Worm (Caenorhabditis elegans) whole organism, L1 larva: ENCODE measurements around the gene mrck-1.
A peak's percentile ranks its signal among the peaks of the same experiment; 100 is the strongest.

Experiments
- F16B12.6 ChIP-seq: fragments of 150-350 bp; optimal IDR thresholded peaks from 2 replicates; lab custom pipeline; 2014; ENCODE audit warnings: missing biosample characterization, missing genetic modification characterization
- alr-1 ChIP-seq: fragments of 200-800 bp; sonication (Bioruptor generic); optimal IDR thresholded peaks from 2 replicates; lab custom pipeline; 2018; ENCODE audit warnings: borderline replicate concordance, mild to moderate bottlenecking, missing genetic modification characterization, missing compliant biosample characterization
- aly-2 ChIP-seq: fragments of 150-350 bp; optimal IDR thresholded peaks from 2 replicates; lab custom pipeline; 2014; ENCODE audit warnings: missing biosample characterization, missing genetic modification characterization
- ama-1 ChIP-seq: fragments of 150-350 bp; optimal IDR thresholded peaks from 2 replicates; lab custom pipeline; 2014
- ceh-82 ChIP-seq, 3 experiments: fragments of 150-350 bp in 1 of 3; sonication (generic microtip) in 2 of 3; optimal IDR thresholded peaks; 2 replicates each; lab custom pipeline; 2014 to 2017; ENCODE audit warnings: missing biosample characterization in 3 of 3, missing genetic modification characterization in 3 of 3
- ceh-88 ChIP-seq: fragments of 200-800 bp; sonication (Bioruptor generic); IDR thresholded peaks from 2 replicates; pipeline ENCODE4 v1.3.6; 2022; ENCODE audit warnings: missing genetic modification characterization, missing compliant biosample characterization
- ces-1 ChIP-seq: fragments of 150-350 bp; optimal IDR thresholded peaks from 2 replicates; lab custom pipeline; 2014; ENCODE audit warnings: missing biosample characterization, missing genetic modification reagents, missing genetic modification characterization
- dpl-1 ChIP-seq, 3 experiments: fragments of 150-350 bp in 2 of 3; sonication (generic microtip) in 1 of 3; optimal IDR thresholded peaks; 2 replicates each; lab custom pipeline; 2014 to 2017; ENCODE audit warnings: missing biosample characterization in 3 of 3, missing genetic modification characterization in 3 of 3, missing genetic modification reagents in 3 of 3
- dsc-1 ChIP-seq: sonication (generic microtip); optimal IDR thresholded peaks from 2 replicates; lab custom pipeline; 2016; ENCODE audit warnings: mild to moderate bottlenecking, missing genetic modification characterization, missing compliant biosample characterization
- efl-1 ChIP-seq, 4 experiments: fragments of 150-350 bp; optimal IDR thresholded peaks in 3 of 4; peaks in 1 of 4; 1 replicate in 1 of 4; 2 replicates in 3 of 4; lab custom pipeline; 2014; ENCODE audit warnings: missing biosample characterization in 2 of 4, missing genetic modification characterization in 2 of 4, missing genetic modification reagents in 2 of 4
- egl-13 ChIP-seq: sonication (generic microtip); optimal IDR thresholded peaks from 2 replicates; lab custom pipeline; 2016; ENCODE audit warnings: missing genotype, missing genetic modification reagents, missing genetic modification characterization, missing compliant biosample characterization
- ets-5 ChIP-seq: fragments of 200-800 bp; sonication (Bioruptor generic); IDR thresholded peaks from 2 replicates; pipeline ENCODE4 v1.3.6; 2022; ENCODE audit warnings: missing genetic modification characterization, missing compliant biosample characterization
- hlh-17 ChIP-seq: fragments of 200-800 bp; sonication (Bioruptor generic); optimal IDR thresholded peaks from 2 replicates; lab custom pipeline; 2018; ENCODE audit warnings: missing genetic modification characterization, mild to moderate bottlenecking, missing compliant biosample characterization, moderate library complexity, borderline replicate concordance
- hpl-2 ChIP-seq: fragments of 150-350 bp; optimal IDR thresholded peaks from 2 replicates; lab custom pipeline; 2014; ENCODE audit warnings: missing biosample characterization, missing genetic modification reagents, missing genetic modification characterization
- jun-1 ChIP-seq: fragments of 150-350 bp; optimal IDR thresholded peaks from 2 replicates; lab custom pipeline; 2014; ENCODE audit warnings: missing biosample characterization, missing genetic modification reagents, missing genetic modification characterization
- lin-13 ChIP-seq: fragments of 150-350 bp; optimal IDR thresholded peaks from 2 replicates; lab custom pipeline; 2014; ENCODE audit warnings: missing biosample characterization, missing genetic modification reagents, missing genetic modification characterization
- lin-14 ChIP-seq: fragments of 200-800 bp; sonication (Bioruptor generic); optimal IDR thresholded peaks from 2 replicates; lab custom pipeline; 2018; ENCODE audit warnings: mild to moderate bottlenecking, missing genetic modification characterization, moderate library complexity, missing compliant biosample characterization
- lin-35 ChIP-seq, 2 experiments: fragments of 150-350 bp; optimal IDR thresholded peaks; 2 replicates each; lab custom pipeline; 2014; ENCODE audit warnings: missing biosample characterization in 2 of 2, missing genetic modification characterization in 2 of 2, missing genetic modification reagents in 2 of 2
- lin-39 ChIP-seq: fragments of 150-350 bp; optimal IDR thresholded peaks from 2 replicates; lab custom pipeline; 2014; ENCODE audit warnings: missing biosample characterization, missing genetic modification reagents, missing genetic modification characterization
- lir-3 ChIP-seq: sonication (generic microtip); optimal IDR thresholded peaks from 2 replicates; lab custom pipeline; 2016; ENCODE audit warnings: mild to moderate bottlenecking, missing genetic modification characterization, moderate library complexity, missing compliant biosample characterization; ENCODE audit not compliant: poor library complexity
- lsy-2 ChIP-seq, 2 experiments: fragments of 150-350 bp; optimal IDR thresholded peaks; 2 replicates each; lab custom pipeline; 2014; ENCODE audit warnings: missing biosample characterization in 2 of 2, missing genetic modification characterization in 2 of 2
- mab-9 ChIP-seq: fragments of 200-800 bp; sonication (Bioruptor generic); IDR thresholded peaks from 2 replicates; pipeline ENCODE4 v1.3.6; 2022; ENCODE audit warnings: missing genetic modification reagents, missing genetic modification characterization, missing compliant biosample characterization
- mef-2 ChIP-seq: fragments of 150-350 bp; optimal IDR thresholded peaks from 2 replicates; lab custom pipeline; 2014; ENCODE audit warnings: missing biosample characterization, missing genetic modification characterization
- mep-1 ChIP-seq: fragments of 150-350 bp; optimal IDR thresholded peaks from 2 replicates; lab custom pipeline; 2014; ENCODE audit warnings: missing biosample characterization, missing genetic modification characterization
- nhr-19 ChIP-seq: fragments of 200-800 bp; sonication (Bioruptor generic); conservative IDR thresholded peaks from 2 replicates; pipeline ENCODE4 v1.3.6; 2022; ENCODE audit warnings: missing genetic modification characterization, missing compliant biosample characterization
- nhr-47 ChIP-seq: sonication (generic microtip); optimal IDR thresholded peaks from 2 replicates; lab custom pipeline; 2016; ENCODE audit warnings: mild to moderate bottlenecking, missing genetic modification characterization, moderate library complexity, missing compliant biosample characterization
- nhr-71 ChIP-seq: sonication (generic microtip); optimal IDR thresholded peaks from 2 replicates; lab custom pipeline; 2016; ENCODE audit warnings: mild to moderate bottlenecking, missing genetic modification characterization, moderate library complexity, missing compliant biosample characterization
- nhr-77 ChIP-seq: fragments of 150-350 bp; optimal IDR thresholded peaks from 2 replicates; lab custom pipeline; 2014; ENCODE audit warnings: missing biosample characterization, missing genetic modification characterization
- nhr-85 ChIP-seq: sonication (generic microtip); peaks from one replicate; lab custom pipeline; 2016; ENCODE audit warnings: missing genetic modification characterization, inconsistent platforms, missing compliant biosample characterization
- rnt-1 ChIP-seq: sonication (generic microtip); optimal IDR thresholded peaks from 2 replicates; lab custom pipeline; 2016; ENCODE audit warnings: mild to moderate bottlenecking, missing genetic modification characterization, moderate library complexity, missing compliant biosample characterization
- snu-23 ChIP-seq: sonication (generic microtip); optimal IDR thresholded peaks from 2 replicates; lab custom pipeline; 2016; ENCODE audit warnings: missing genetic modification characterization, missing compliant biosample characterization
- tlp-1 ChIP-seq: fragments of 150-350 bp; optimal IDR thresholded peaks from 2 replicates; lab custom pipeline; 2014; ENCODE audit warnings: missing biosample characterization, missing genetic modification characterization
- unc-130 ChIP-seq: fragments of 150-350 bp; optimal IDR thresholded peaks from 2 replicates; lab custom pipeline; 2017; ENCODE audit warnings: missing biosample characterization, missing genetic modification characterization, inconsistent platforms
- unc-30 ChIP-seq: sonication (generic microtip); optimal IDR thresholded peaks from 2 replicates; lab custom pipeline; 2017; ENCODE audit warnings: missing biosample characterization, missing genetic modification characterization
- unc-62 ChIP-seq: fragments of 150-350 bp; optimal IDR thresholded peaks from 2 replicates; lab custom pipeline; 2014; ENCODE audit warnings: missing biosample characterization, missing genetic modification reagents, missing genetic modification characterization
- vab-15 ChIP-seq: sonication (generic microtip); optimal IDR thresholded peaks from 2 replicates; lab custom pipeline; 2017; ENCODE audit warnings: missing genotype, mild to moderate bottlenecking, missing genetic modification characterization, missing compliant biosample characterization
- xbp-1 ChIP-seq: sonication (generic microtip); optimal IDR thresholded peaks from 2 replicates; lab custom pipeline; 2016; ENCODE audit warnings: missing genetic modification characterization, missing compliant biosample characterization
- zip-4 ChIP-seq: fragments of 200-800 bp; sonication (Bioruptor generic); optimal IDR thresholded peaks from 2 replicates; lab custom pipeline; 2018; ENCODE audit warnings: mild to moderate bottlenecking, missing genetic modification characterization, moderate library complexity, missing compliant biosample characterization

Gene mrck-1

DNA sequence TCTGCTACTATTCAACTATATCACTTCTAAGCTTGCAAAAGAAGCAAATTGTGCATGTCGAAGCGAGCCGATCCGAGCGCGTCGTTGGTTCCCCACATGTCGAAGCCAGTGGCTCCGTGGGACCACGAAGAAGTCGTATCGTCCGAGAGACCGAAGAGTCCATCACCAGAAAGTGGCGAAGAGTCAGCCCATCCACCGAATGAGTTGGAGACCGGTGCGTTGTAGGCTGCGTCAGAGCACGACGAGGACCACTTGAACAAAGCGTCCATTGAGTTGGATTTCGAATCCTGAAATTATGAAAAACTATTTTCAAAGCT is 43.1 kb downstream of the mrck-1 start:
- no peak for TF ChIP-seq unc-130 (tag; lab: Kevin White, UChicago)
- TF ChIP-seq ets-5 (GFP tag; lab: Robert Waterston, UW), result peak; percentile 82; the same call in 1 of the 2 replicates
- TF ChIP-seq lin-35 (GFP tag; optimal IDR thresholded peaks at IDR 0.05; lab: Kevin White, UChicago), result no peak

DNA sequence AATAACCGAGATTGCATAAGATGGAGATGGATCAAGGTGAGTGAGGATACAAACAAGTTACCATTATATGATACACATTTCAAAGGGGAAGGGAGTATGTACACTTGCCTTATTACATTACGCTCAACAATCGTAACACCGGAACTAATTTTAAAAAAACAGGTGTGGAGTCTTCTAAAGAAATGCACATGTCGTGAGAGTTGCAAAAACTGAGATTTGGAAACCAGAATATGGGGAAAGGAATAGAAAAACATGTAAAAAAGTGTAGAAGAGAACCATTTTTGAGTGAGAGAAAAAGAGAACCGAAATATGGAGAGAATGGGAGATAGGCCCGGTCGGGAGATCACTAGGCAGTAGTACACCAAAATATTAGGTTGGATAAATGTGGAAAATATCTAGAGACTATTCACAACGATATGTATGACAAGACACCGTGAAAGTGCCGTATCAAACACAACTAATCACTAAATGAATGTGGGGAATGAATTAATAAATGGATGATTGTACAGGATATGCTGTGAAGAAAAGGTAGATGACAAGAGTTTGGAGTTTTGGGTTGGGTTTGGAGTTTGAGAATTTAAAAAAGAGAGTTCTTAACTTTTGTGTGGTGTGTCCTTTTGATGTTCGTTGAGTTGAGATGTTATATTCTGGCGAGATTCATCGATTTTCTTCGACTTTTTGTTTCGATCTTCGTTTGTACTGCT is 43.6 kb downstream of the mrck-1 start:
- TF ChIP-seq ceh-88 (GFP tag; lab: Robert Waterston, UW) (peak; percentile 8; the same call in 1 of the 2 replicates), lin-14 (GFP tag; lab: Kevin White, UChicago) (no peak), nhr-85 (peak; percentile 76), efl-1 (optimal IDR thresholded peaks at IDR 0.05; lab: Kevin White, UChicago) (no peak), efl-1 (GFP tag; optimal IDR thresholded peaks at IDR 0.05 in 1 of 2; lab: Kevin White, UChicago) (peak in 1 of 2 experiments; percentile 85), lin-13 (GFP tag; lab: Kevin White, UChicago) (no peak), ces-1 (GFP tag; lab: Kevin White, UChicago) (no peak), nhr-19 (GFP tag; lab: Robert Waterston, UW) (0 out of 2 replicates have a peak, but pooled peaks have one; percentile 1), lsy-2 (tag; optimal IDR thresholded peaks at IDR 0.05; lab: Kevin White, UChicago) (peak in 1 of 2 experiments; percentile 14), jun-1 (tag; lab: Kevin White, UChicago) (peak; percentile 18), nhr-47 (peak; percentile 15), dpl-1 (GFP tag; optimal IDR thresholded peaks at IDR 0.05; lab: Kevin White, UChicago) (no peak), ceh-82 (tag; optimal IDR thresholded peaks at IDR 0.05; lab: Kevin White, UChicago) (no peak), nhr-71 (peak; percentile 10), aly-2 (tag; lab: Kevin White, UChicago) (peak; percentile 59)

DNA sequence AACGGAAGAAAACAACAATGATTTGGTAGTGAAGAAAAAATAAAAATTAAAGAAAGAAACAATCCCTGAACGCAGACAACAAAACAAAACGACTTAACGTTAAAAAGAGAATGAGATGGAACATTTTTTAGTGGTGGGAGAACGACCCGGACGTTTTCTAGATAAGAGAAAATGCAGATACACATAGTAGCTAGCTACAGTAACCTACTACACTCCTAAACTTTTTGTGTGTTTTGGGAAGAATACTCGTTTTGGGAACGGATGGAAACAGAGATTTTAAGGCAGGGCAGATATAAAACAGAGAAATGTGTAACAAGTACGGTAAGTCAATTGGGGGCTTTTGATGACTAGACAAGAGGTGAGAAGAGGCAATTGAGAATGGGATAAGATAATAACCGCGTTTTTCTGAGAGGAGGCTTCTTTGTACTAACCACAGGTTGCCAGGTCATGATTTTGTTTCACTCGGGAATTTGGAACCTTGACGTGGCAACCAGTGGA is 44.3 kb downstream of the mrck-1 start:
- peak in 1 of 2 experiments; percentile 34 for TF ChIP-seq lsy-2 (tag; optimal IDR thresholded peaks at IDR 0.05; lab: Kevin White, UChicago)
- no peak for TF ChIP-seq efl-1 (optimal IDR thresholded peaks at IDR 0.05; lab: Kevin White, UChicago)
- TF ChIP-seq efl-1 (GFP tag; optimal IDR thresholded peaks at IDR 0.05 in 1 of 2; lab: Kevin White, UChicago), result no peak
- TF ChIP-seq lin-35 (GFP tag; optimal IDR thresholded peaks at IDR 0.05; lab: Kevin White, UChicago), result peak in 1 of 2 experiments; percentile 0
- no peak for TF ChIP-seq lir-3
- TF ChIP-seq vab-15 (tag; lab: Kevin White, UChicago), result peak; percentile 9
- TF ChIP-seq, all 84 proteins: peak for 3

DNA sequence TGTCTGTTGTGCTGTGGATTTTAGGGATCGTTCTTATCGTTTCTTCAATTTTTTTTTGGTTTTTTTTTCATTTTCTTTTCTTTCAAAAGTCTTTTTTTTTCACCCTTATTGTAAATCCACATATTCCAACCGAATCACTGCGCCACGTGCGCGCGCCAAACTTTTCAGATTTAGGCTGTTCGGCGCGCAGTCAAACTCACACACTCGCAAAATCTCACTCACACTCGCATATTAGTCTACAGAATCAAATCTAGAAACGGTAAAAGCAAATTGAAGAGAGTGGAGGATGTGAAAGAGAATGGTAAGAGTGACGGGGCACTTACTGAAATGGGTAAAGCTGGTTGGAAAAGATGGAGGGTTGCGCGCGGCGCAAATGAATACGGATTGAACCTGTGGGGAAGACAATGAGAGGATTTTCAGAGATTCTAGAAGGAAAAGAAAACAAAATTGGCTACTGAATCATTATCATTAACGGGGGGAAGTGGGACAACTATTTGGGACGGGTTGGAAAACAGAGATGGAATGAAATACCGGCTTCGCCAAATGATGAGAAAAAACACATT is 44.8 kb downstream of the mrck-1 start:
- TF ChIP-seq efl-1 (optimal IDR thresholded peaks at IDR 0.05; lab: Kevin White, UChicago) (no peak), efl-1 (GFP tag; optimal IDR thresholded peaks at IDR 0.05 in 1 of 2; lab: Kevin White, UChicago) (peak in 1 of 2 experiments; percentile 76), dpl-1 (GFP tag; optimal IDR thresholded peaks at IDR 0.05; lab: Kevin White, UChicago) (no peak), rnt-1 (peak; percentile 8), unc-30 (no peak)

DNA sequence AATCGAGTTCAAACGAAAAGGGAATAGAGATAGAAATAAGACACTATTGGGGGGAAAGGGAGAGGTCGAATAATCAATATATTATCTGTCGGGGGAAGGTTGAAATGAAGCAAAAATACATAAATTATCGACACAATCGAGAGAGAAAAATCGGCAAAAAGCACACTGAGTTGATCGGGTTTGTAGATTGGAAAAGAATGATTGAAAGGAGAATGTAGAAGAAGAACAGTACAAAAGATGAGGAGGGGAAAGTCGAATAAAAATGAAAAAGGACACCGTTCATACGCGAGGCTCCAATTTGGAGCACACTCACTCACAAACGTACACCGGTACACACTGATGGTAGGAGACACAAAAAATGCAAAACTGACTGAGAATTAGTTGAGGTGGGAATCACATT is 45.8 kb downstream of the mrck-1 start:
- TF ChIP-seq efl-1 (optimal IDR thresholded peaks at IDR 0.05; lab: Kevin White, UChicago), result peak in 1 of 2 experiments; percentile 8
- no peak for TF ChIP-seq efl-1 (GFP tag; optimal IDR thresholded peaks at IDR 0.05 in 1 of 2; lab: Kevin White, UChicago)
- TF ChIP-seq ets-5 (GFP tag; lab: Robert Waterston, UW), result no peak
- peak; percentile 58 for TF ChIP-seq nhr-85
- TF ChIP-seq snu-23 (GFP tag; lab: Kevin White, UChicago), result peak; percentile 12
- peak; percentile 41 for TF ChIP-seq ama-1
- no peak for TF ChIP-seq hlh-17 (GFP tag; lab: Kevin White, UChicago)
- TF ChIP-seq mep-1 (tag; lab: Kevin White, UChicago), result no peak
- TF ChIP-seq unc-62 (GFP tag; lab: Kevin White, UChicago), result no peak
- TF ChIP-seq aly-2 (tag; lab: Kevin White, UChicago), result peak; percentile 24
- TF ChIP-seq lin-13 (GFP tag; lab: Kevin White, UChicago), result no peak
- TF ChIP-seq nhr-77 (tag; lab: Kevin White, UChicago), result no peak

DNA sequence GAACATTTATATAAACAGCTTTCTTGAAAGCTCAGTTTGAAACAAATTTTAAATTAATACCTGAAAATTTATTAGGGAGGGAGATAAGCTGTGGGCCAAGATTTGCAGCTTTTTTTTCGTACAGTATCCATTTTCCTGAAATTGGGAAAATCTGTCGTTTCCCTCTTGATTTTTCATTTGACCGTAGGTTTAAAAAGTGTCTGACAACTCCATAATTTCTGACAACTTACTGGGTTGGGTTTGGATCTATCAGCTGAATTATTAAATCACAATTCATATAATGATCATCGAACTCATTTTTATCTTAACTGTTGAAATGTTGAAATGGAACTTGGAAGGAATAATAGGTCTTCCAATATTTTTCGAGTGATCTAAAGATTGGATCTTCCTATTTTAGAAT is 46.3 kb downstream of the mrck-1 start:
- TF ChIP-seq nhr-77 (tag; lab: Kevin White, UChicago) (no peak), zip-4 (GFP tag; lab: Kevin White, UChicago) (no peak), egl-13 (tag; lab: Kevin White, UChicago) (no peak), mef-2 (tag; lab: Kevin White, UChicago) (no peak), nhr-71 (peak; percentile 23), hpl-2 (GFP tag; lab: Kevin White, UChicago) (no peak), mab-9 (peak; percentile 30; the same call in 1 of the 2 replicates), ets-5 (GFP tag; lab: Robert Waterston, UW) (no peak), dsc-1 (tag; lab: Kevin White, UChicago) (peak; percentile 16), tlp-1 (tag; lab: Kevin White, UChicago) (no peak), lin-39 (tag; lab: Kevin White, UChicago) (no peak), alr-1 (tag; lab: Kevin White, UChicago) (no peak), xbp-1 (tag; lab: Kevin White, UChicago) (no peak), F16B12.6 (tag; lab: Kevin White, UChicago) (no peak), lin-35 (GFP tag; optimal IDR thresholded peaks at IDR 0.05; lab: Kevin White, UChicago) (peak in 1 of 2 experiments; percentile 11)
